Worm (Caenorhabditis elegans) whole organism, L2 larva: Measurements from ENCODE around the gene srxa-12.

Experiments
- aly-2 ChIP-seq: fragments of 150-350 bp; optimal IDR thresholded peaks from 2 replicates; lab custom pipeline; 2014; ENCODE audit warnings: missing biosample characterization, missing genetic modification characterization
- egl-27 ChIP-seq: sonication (generic microtip); optimal IDR thresholded peaks from 3 replicates; lab custom pipeline; 2017; ENCODE audit warnings: missing biosample characterization, missing genetic modification reagents, missing genetic modification characterization
- fos-1 ChIP-seq: fragments of 150-350 bp; optimal IDR thresholded peaks from 2 replicates; lab custom pipeline; 2014; ENCODE audit warnings: missing biosample characterization, missing genetic modification characterization
- lin-13 ChIP-seq: fragments of 150-350 bp; optimal IDR thresholded peaks from 2 replicates; lab custom pipeline; 2014; ENCODE audit warnings: missing biosample characterization, missing genetic modification reagents, missing genetic modification characterization
- mab-5 ChIP-seq: fragments of 150-350 bp; optimal IDR thresholded peaks from 2 replicates; lab custom pipeline; 2014; ENCODE audit warnings: missing biosample characterization, missing genetic modification characterization
- nhr-6 ChIP-seq: fragments of 150-350 bp; optimal IDR thresholded peaks from 2 replicates; lab custom pipeline; 2014; ENCODE audit warnings: missing biosample characterization, missing genetic modification characterization
- zag-1 ChIP-seq: fragments of 150-350 bp; optimal IDR thresholded peaks from 2 replicates; lab custom pipeline; 2014; ENCODE audit warnings: missing biosample characterization, missing genetic modification characterization

DNA sequence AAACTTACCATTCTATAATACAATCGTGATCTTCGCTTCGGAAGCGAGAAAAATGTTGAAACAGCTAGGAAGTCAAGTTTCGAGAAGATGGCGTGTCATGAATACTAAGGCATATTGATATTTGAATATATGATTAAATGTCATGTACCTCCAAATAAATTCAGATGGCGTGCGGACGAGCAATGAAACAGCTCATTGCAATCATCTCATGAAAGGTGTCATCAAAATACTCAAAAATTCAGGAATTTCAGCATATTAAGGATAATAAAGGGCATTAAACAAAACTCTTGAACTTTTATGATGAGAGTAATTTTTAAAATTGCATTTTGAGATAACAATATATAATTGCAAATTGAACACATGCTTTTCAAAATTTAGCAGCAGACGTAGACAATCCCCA, 11.1 kb upstream of the srxa-12 start, which contains the start of gene gcy-32:
- TF ChIP-seq lin-13 (GFP tag; lab: Kevin White, UChicago) = no peak
- no peak for TF ChIP-seq aly-2 (tag; lab: Kevin White, UChicago)
- no peak for TF ChIP-seq egl-27 (tag; lab: Kevin White, UChicago)
- TF ChIP-seq nhr-6 (tag; lab: Kevin White, UChicago) = no peak
- TF ChIP-seq zag-1 (tag; lab: Kevin White, UChicago) = no peak
- TF ChIP-seq fos-1 (tag; lab: Kevin White, UChicago) = no peak
- TF ChIP-seq mab-5 (tag; lab: Kevin White, UChicago) = no peak
